Fruit fly (Drosophila melanogaster) whole organism, embryonic: ENCODE data around the gene gish.

Experiments used
- CG11504 ChIP-seq: fragments of 200-800 bp; sonication (Bioruptor generic); optimal IDR thresholded peaks from 3 replicates; lab custom pipeline; 2019; ENCODE audit warnings: missing biosample characterization, mild to moderate bottlenecking, missing genetic modification characterization, moderate library complexity
- CG12299 ChIP-seq: fragments of 200-800 bp; sonication (Bioruptor generic); optimal IDR thresholded peaks from 2 replicates; lab custom pipeline; 2018; ENCODE audit warnings: missing biosample characterization, mild to moderate bottlenecking, missing genetic modification characterization
- CG14441 ChIP-seq: fragments of 200-800 bp; sonication (Bioruptor generic); IDR thresholded peaks from 2 replicates; pipeline ENCODE4 v1.3.6; 2022; ENCODE audit warnings: missing biosample characterization, missing genetic modification characterization
- CG14860 ChIP-seq: fragments of 200-800 bp; sonication (Bioruptor generic); IDR thresholded peaks from 3 replicates; pipeline ENCODE4 v1.3.6; 2022; ENCODE audit warnings: missing biosample characterization, missing genetic modification characterization; ENCODE audit not compliant: partially characterized antibody
- CG15011 ChIP-seq: fragments of 200-800 bp; sonication (Bioruptor generic); optimal IDR thresholded peaks from 3 replicates; lab custom pipeline; 2018; ENCODE audit warnings: missing biosample characterization, mild to moderate bottlenecking, missing genetic modification characterization
- CG15269 ChIP-seq: fragments of 200-800 bp; sonication (Bioruptor generic); optimal IDR thresholded peaks from 2 replicates; lab custom pipeline; 2018; ENCODE audit warnings: missing biosample characterization, mild to moderate bottlenecking, missing genetic modification characterization, moderate library complexity
- CG1602 ChIP-seq: fragments of 200-800 bp; sonication (Bioruptor generic); optimal IDR thresholded peaks from 3 replicates; lab custom pipeline; 2016; ENCODE audit warnings: missing biosample characterization, missing genetic modification characterization
- CG16813 ChIP-seq: fragments of 200-800 bp; sonication (Bioruptor generic); IDR thresholded peaks from 3 replicates; pipeline ENCODE4 v1.3.6; 2022; ENCODE audit warnings: missing biosample characterization, missing genetic modification characterization; ENCODE audit not compliant: partially characterized antibody
- CG17802 ChIP-seq: fragments of 200-800 bp; sonication (Bioruptor generic); optimal IDR thresholded peaks from 2 replicates; lab custom pipeline; 2018; ENCODE audit warnings: missing biosample characterization, mild to moderate bottlenecking, missing genetic modification characterization, moderate library complexity
- CG1792 ChIP-seq: fragments of 200-800 bp; sonication (Bioruptor generic); optimal IDR thresholded peaks from 2 replicates; lab custom pipeline; 2016; ENCODE audit warnings: missing biosample characterization, missing genetic modification characterization
- CG18764 ChIP-seq: fragments of 200-800 bp; sonication (Bioruptor generic); optimal IDR thresholded peaks from 3 replicates; lab custom pipeline; 2016; ENCODE audit warnings: missing biosample characterization, missing genetic modification characterization
- CG2875 ChIP-seq: fragments of 200-800 bp; sonication (Bioruptor generic); optimal IDR thresholded peaks from 2 replicates; lab custom pipeline; 2017; ENCODE audit warnings: missing biosample characterization, mild to moderate bottlenecking, missing genetic modification characterization, missing genetic modification reagents
- CG3407 ChIP-seq: fragments of 200-800 bp; sonication (Bioruptor generic); optimal IDR thresholded peaks from 2 replicates; lab custom pipeline; 2018; ENCODE audit warnings: missing biosample characterization, mild to moderate bottlenecking, missing genetic modification characterization
- CG4328 ChIP-seq: fragments of 200-800 bp; sonication (Bioruptor generic); optimal IDR thresholded peaks from 3 replicates; lab custom pipeline; 2017; ENCODE audit warnings: missing biosample characterization, missing genetic modification reagents, missing genetic modification characterization
- CG4820 ChIP-seq: fragments of 200-800 bp; sonication (Bioruptor generic); optimal IDR thresholded peaks from 3 replicates; lab custom pipeline; 2016; ENCODE audit warnings: missing biosample characterization, missing genetic modification characterization
- CG6254 ChIP-seq: fragments of 200-800 bp; sonication (Bioruptor generic); optimal IDR thresholded peaks from 3 replicates; lab custom pipeline; 2017; ENCODE audit warnings: mild to moderate bottlenecking, missing biosample characterization, missing genetic modification reagents, missing genetic modification characterization
- CG6791 ChIP-seq: fragments of 200-800 bp; sonication (Bioruptor generic); IDR thresholded peaks from 3 replicates; pipeline ENCODE4 v1.3.6; 2022; ENCODE audit warnings: missing biosample characterization, missing genetic modification characterization; ENCODE audit not compliant: partially characterized antibody
- CG7839 ChIP-seq: fragments of 200-800 bp; sonication (Bioruptor generic); optimal IDR thresholded peaks from 3 replicates; lab custom pipeline; 2018; ENCODE audit warnings: missing biosample characterization, mild to moderate bottlenecking, missing genetic modification characterization, moderate library complexity
- CG7928 ChIP-seq: fragments of 200-800 bp; sonication (Bioruptor generic); optimal IDR thresholded peaks from 2 replicates; lab custom pipeline; 2017; ENCODE audit warnings: missing biosample characterization, mild to moderate bottlenecking, missing genetic modification characterization
- CG9876 ChIP-seq: fragments of 200-800 bp; sonication (Bioruptor generic); optimal IDR thresholded peaks from 2 replicates; lab custom pipeline; 2016; ENCODE audit warnings: missing biosample characterization, missing genetic modification characterization
- CTCF ChIP-seq: fragments of 200-800 bp; sonication (Bioruptor generic); optimal IDR thresholded peaks from 2 replicates; lab custom pipeline; 2017; ENCODE audit warnings: missing biosample characterization, mild to moderate bottlenecking, missing genetic modification characterization, moderate library complexity
- Fer3 ChIP-seq: fragments of 200-800 bp; sonication (Bioruptor generic); optimal IDR thresholded peaks from 2 replicates; lab custom pipeline; 2018; ENCODE audit warnings: missing biosample characterization, mild to moderate bottlenecking, missing genetic modification characterization, moderate library complexity
- Hand ChIP-seq: fragments of 200-800 bp; sonication (Bioruptor generic); optimal IDR thresholded peaks from 2 replicates; lab custom pipeline; 2017; ENCODE audit warnings: mild to moderate bottlenecking, missing biosample characterization, missing genetic modification reagents, missing genetic modification characterization
- Hmx ChIP-seq: fragments of 200-800 bp; sonication (Bioruptor generic); optimal IDR thresholded peaks from 2 replicates; lab custom pipeline; 2016; ENCODE audit warnings: missing biosample characterization, missing genetic modification characterization
- Pdp1 ChIP-seq, 2 experiments: fragments of 200-800 bp; sonication (Bioruptor generic); optimal IDR thresholded peaks; 3 replicates each; lab custom pipeline; 2016; ENCODE audit warnings: missing biosample characterization in 2 of 2, missing genetic modification characterization in 2 of 2, mild to moderate bottlenecking in 1 of 2, moderate library complexity in 1 of 2
- Rfx ChIP-seq: fragments of 200-800 bp; sonication (Bioruptor generic); IDR thresholded peaks from 2 replicates; pipeline ENCODE4 v1.3.6; 2022; ENCODE audit warnings: missing biosample characterization, missing genetic modification characterization
- Sin3A ChIP-seq: fragments of >200 bp; optimal IDR thresholded peaks from 2 replicates; lab custom pipeline; 2018
- Sox100B ChIP-seq: fragments of 200-800 bp; sonication (Bioruptor generic); optimal IDR thresholded peaks from 3 replicates; lab custom pipeline; 2018; ENCODE audit warnings: missing biosample characterization, mild to moderate bottlenecking, missing genetic modification characterization
- Sry-β ChIP-seq: fragments of 200-800 bp; sonication (Bioruptor generic); optimal IDR thresholded peaks from 2 replicates; lab custom pipeline; 2018; ENCODE audit warnings: missing biosample characterization, mild to moderate bottlenecking, missing genetic modification characterization, moderate library complexity
- Trl ChIP-seq, 3 experiments: fragments of >200 bp in 2 of 3; fragments of 200-800 bp in 1 of 3; sonication (Bioruptor generic) in 1 of 3; optimal IDR thresholded peaks; 2 replicates in 1 of 3; 3 replicates in 2 of 3; lab custom pipeline; 2016 to 2017; ENCODE audit warnings: missing biosample characterization in 1 of 3, missing genetic modification characterization in 1 of 3
- Xbp1 ChIP-seq: fragments of 200-800 bp; sonication (Bioruptor generic); optimal IDR thresholded peaks from 3 replicates; lab custom pipeline; 2016; ENCODE audit warnings: missing biosample characterization, mild to moderate bottlenecking, missing genetic modification characterization
- ac ChIP-seq: fragments of 200-800 bp; sonication (Bioruptor generic); optimal IDR thresholded peaks from 3 replicates; lab custom pipeline; 2017; ENCODE audit warnings: missing biosample characterization, mild to moderate bottlenecking, missing genetic modification characterization
- cas ChIP-seq: fragments of 200-800 bp; sonication (Bioruptor generic); IDR thresholded peaks from 2 replicates; pipeline ENCODE4 v1.3.6; 2022; ENCODE audit warnings: missing biosample characterization, missing genetic modification characterization
- croc ChIP-seq: fragments of 200-800 bp; sonication (Bioruptor generic); conservative IDR thresholded peaks from 3 replicates; pipeline ENCODE4 v1.3.6; 2022; ENCODE audit warnings: missing biosample characterization, missing genetic modification characterization
- crp ChIP-seq, 2 experiments: fragments of 200-800 bp; sonication (Bioruptor generic); optimal IDR thresholded peaks; 2 replicates in 1 of 2; 3 replicates in 1 of 2; lab custom pipeline; 2017; ENCODE audit warnings: missing biosample characterization in 2 of 2, missing genetic modification characterization in 2 of 2, mild to moderate bottlenecking in 1 of 2, moderate library complexity in 1 of 2
- danr ChIP-seq: fragments of 200-800 bp; sonication (Bioruptor generic); IDR thresholded peaks from 2 replicates; pipeline ENCODE4 v1.3.6; 2022; ENCODE audit warnings: missing biosample characterization, missing genetic modification characterization
- dm ChIP-seq: fragments of 200-800 bp; sonication (Bioruptor generic); optimal IDR thresholded peaks from 3 replicates; lab custom pipeline; 2016; ENCODE audit warnings: missing biosample characterization, missing genetic modification characterization
- gcm ChIP-seq: fragments of 200-800 bp; sonication (Bioruptor generic); optimal IDR thresholded peaks from 2 replicates; lab custom pipeline; 2019; ENCODE audit warnings: missing biosample characterization, mild to moderate bottlenecking, missing genetic modification characterization, moderate library complexity
- grn ChIP-seq: fragments of 200-800 bp; sonication (Bioruptor generic); optimal IDR thresholded peaks from 3 replicates; lab custom pipeline; 2017; ENCODE audit warnings: missing biosample characterization, missing genetic modification characterization
- jigr1 ChIP-seq: fragments of 200-800 bp; sonication (Bioruptor generic); IDR thresholded peaks from 3 replicates; pipeline ENCODE4 v1.3.6; 2022; ENCODE audit warnings: missing biosample characterization, missing genetic modification characterization
- nau ChIP-seq: fragments of 200-800 bp; sonication (Bioruptor generic); optimal IDR thresholded peaks from 3 replicates; lab custom pipeline; 2017; ENCODE audit warnings: missing biosample characterization, mild to moderate bottlenecking, missing genetic modification characterization, missing genetic modification reagents
- odd ChIP-seq: fragments of 200-800 bp; sonication (Bioruptor generic); optimal IDR thresholded peaks from 2 replicates; lab custom pipeline; 2017; ENCODE audit warnings: missing biosample characterization, mild to moderate bottlenecking, missing genetic modification characterization
- pita ChIP-seq: fragments of 200-800 bp; sonication (Bioruptor generic); optimal IDR thresholded peaks from 2 replicates; lab custom pipeline; 2017; ENCODE audit warnings: missing biosample characterization, mild to moderate bottlenecking, missing genetic modification characterization
- sens ChIP-seq: fragments of 200-800 bp; sonication (Bioruptor generic); peaks from one replicate; lab custom pipeline; 2016; ENCODE audit warnings: missing biosample characterization, missing genetic modification characterization
- shn ChIP-seq: fragments of 200-800 bp; sonication (Bioruptor generic); optimal IDR thresholded peaks from 3 replicates; lab custom pipeline; 2016; ENCODE audit warnings: missing biosample characterization, missing genetic modification characterization
- ssp ChIP-seq: fragments of 200-800 bp; sonication (Bioruptor generic); IDR thresholded peaks from 2 replicates; pipeline ENCODE4 v1.3.6; 2022; ENCODE audit warnings: missing biosample characterization, missing genetic modification characterization
- sug ChIP-seq: fragments of 200-800 bp; optimal IDR thresholded peaks from 2 replicates; lab custom pipeline; 2019; ENCODE audit warnings: missing biosample characterization, mild to moderate bottlenecking, missing genetic modification characterization, moderate library complexity
- tap ChIP-seq: fragments of 200-800 bp; optimal IDR thresholded peaks from 3 replicates; lab custom pipeline; 2019; ENCODE audit warnings: missing biosample characterization, mild to moderate bottlenecking, missing genetic modification characterization, moderate library complexity
- tna ChIP-seq: fragments of 200-800 bp; sonication (Bioruptor generic); IDR thresholded peaks from 2 replicates; pipeline ENCODE4 v1.3.6; 2022; ENCODE audit warnings: missing biosample characterization, missing genetic modification characterization; ENCODE audit not compliant: partially characterized antibody
- wek ChIP-seq: fragments of 200-800 bp; sonication (Bioruptor generic); optimal IDR thresholded peaks from 3 replicates; lab custom pipeline; 2018; ENCODE audit warnings: missing biosample characterization, mild to moderate bottlenecking, missing genetic modification characterization, moderate library complexity

Gene gish

dm6 chr3R:16275890-16276619 lies 3.8 kb downstream of the gish start (continued):
- TF ChIP-seq Sox100B (GFP tag; lab: Kevin White, UChicago): no peak
- TF ChIP-seq cas (GFP tag; lab: Robert Waterston, UW): no peak
- no peak for TF ChIP-seq CG16813 (GFP tag; lab: Robert Waterston, UW)
- peak in 1 of 2 experiments; percentile 56 for TF ChIP-seq Pdp1 (GFP tag; optimal IDR thresholded peaks at IDR 0.05; lab: Kevin White, UChicago)
- TF ChIP-seq CG7839 (tag; lab: Kevin White, UChicago): no peak
- no peak for TF ChIP-seq CTCF (GFP tag; lab: Kevin White, UChicago)
- no peak for TF ChIP-seq Sry-β (GFP tag; lab: Kevin White, UChicago)
- TF ChIP-seq CG12299 (tag; lab: Kevin White, UChicago): no peak
- no peak for TF ChIP-seq CG11504 (tag; lab: Kevin White, UChicago)
- TF ChIP-seq CG18764 (GFP tag; lab: Kevin White, UChicago): no peak
- TF ChIP-seq CG14441 (GFP tag; lab: Robert Waterston, UW): no peak
- TF ChIP-seq ac: peak; percentile 31
- no peak for TF ChIP-seq CG9876 (GFP tag; lab: Kevin White, UChicago)
- no peak for TF ChIP-seq CG4328 (GFP tag; lab: Kevin White, UChicago)
- TF ChIP-seq CG1792: no peak
- TF ChIP-seq CG15269 (tag; lab: Kevin White, UChicago): no peak
- no peak for TF ChIP-seq CG17802 (tag; lab: Kevin White, UChicago)
- no peak for TF ChIP-seq pita
- TF ChIP-seq croc (GFP tag; lab: Robert Waterston, UW): no peak
- no peak for TF ChIP-seq crp (GFP tag; optimal IDR thresholded peaks at IDR 0.05; lab: Kevin White, UChicago)
- no peak for TF ChIP-seq wek (GFP tag; lab: Kevin White, UChicago)
- no peak for TF ChIP-seq Hand (GFP tag; lab: Kevin White, UChicago)
- no peak for TF ChIP-seq CG14860
- no peak for TF ChIP-seq sug (tag; lab: Kevin White, UChicago)
- TF ChIP-seq CG4820 (GFP tag; lab: Kevin White, UChicago): no peak
- TF ChIP-seq Sin3A (lab: Kevin White, UChicago): no peak
- TF ChIP-seq sens (GFP tag; lab: Kevin White, UChicago): peak; percentile 74
- no peak for TF ChIP-seq CG6791
- TF ChIP-seq ssp: no peak
- no peak for TF ChIP-seq tap (tag; lab: Kevin White, UChicago)
- no peak for TF ChIP-seq jigr1
- TF ChIP-seq tna (GFP tag; lab: Robert Waterston, UW): 0 out of 2 replicates have a peak, but pooled peaks have one; percentile 22
- TF ChIP-seq Fer3: no peak
- no peak for TF ChIP-seq Xbp1 (GFP tag; lab: Kevin White, UChicago)
- no peak for TF ChIP-seq grn
- peak; percentile 53 for TF ChIP-seq gcm (GFP tag; lab: Kevin White, UChicago)
- TF ChIP-seq CG1602: no peak
- TF ChIP-seq Rfx: no peak
- TF ChIP-seq CG7928 (GFP tag; lab: Kevin White, UChicago): no peak
- peak; percentile 2 for TF ChIP-seq odd (GFP tag; lab: Kevin White, UChicago)
- no peak for TF ChIP-seq shn
- TF ChIP-seq CG3407 (GFP tag; lab: Kevin White, UChicago): peak; percentile 9
- peak; percentile 21 for TF ChIP-seq CG2875 (GFP tag; lab: Kevin White, UChicago)
- TF ChIP-seq nau (GFP tag; lab: Kevin White, UChicago): no peak
- no peak for TF ChIP-seq Trl (optimal IDR thresholded peaks at IDR 0.05; lab: Kevin White, UChicago)
- no peak for TF ChIP-seq Trl (GFP tag; optimal IDR thresholded peaks at IDR 0.05; lab: Kevin White, UChicago)
- no peak for TF ChIP-seq dm (GFP tag; lab: Kevin White, UChicago)
- peak; percentile 29 for TF ChIP-seq CG6254 (GFP tag; lab: Kevin White, UChicago)
- no peak for TF ChIP-seq danr (GFP tag; lab: Robert Waterston, UW)
- no peak for TF ChIP-seq Hmx
- TF ChIP-seq CG15011: no peak
